ENCODE assay signal across 2 fruit fly cellular contexts in genomic region chr2L:5240520-5240919, dm6.
TF ChIP-seq lines count a peak whose summit lies in the region.

No protein-coding gene starts in this region.

- no peak for TF ChIP-seq CTCF in whole organism, embryonic (GFP tag; optimal IDR thresholded peaks at IDR 0.05; lab: Kevin White, UChicago)

TF ChIP-seq in whole organism, adult, 20 proteins besides CTCF, POLR2A, EP300 and RAD21:
- TF ChIP-seq bab1 (GFP tag; optimal IDR thresholded peaks at IDR 0.05; lab: Kevin White, UChicago) (peak; percentile 9), kay (GFP tag; lab: Kevin White, UChicago; ENCODE audit: borderline replicate concordance) (no peak)
TF ChIP-seq in whole organism, adult: peak in this region for 1.

TF ChIP-seq in whole organism, embryonic, 481 proteins besides CTCF, POLR2A, EP300 and RAD21 (continues in another document):
- TF ChIP-seq fu2 (GFP tag; optimal IDR thresholded peaks at IDR 0.05; lab: Kevin White, UChicago): no peak
- TF ChIP-seq CG2678 (tag; optimal IDR thresholded peaks at IDR 0.05; lab: Kevin White, UChicago): peak; percentile 23
- no peak for TF ChIP-seq onecut (GFP tag; IDR thresholded peaks at IDR 0.05; lab: Robert Waterston, UW)
- no peak for TF ChIP-seq CG6654 (GFP tag; optimal IDR thresholded peaks at IDR 0.05; lab: Kevin White, UChicago)
- peak; percentile 71; the same call in 2 of the 3 replicates for TF ChIP-seq hb (GFP tag; IDR thresholded peaks at IDR 0.05; lab: Robert Waterston, UW; ENCODE audit: partially characterized antibody)
- no peak for TF ChIP-seq CG11398 (GFP tag; optimal IDR thresholded peaks at IDR 0.05; lab: Kevin White, UChicago)
- TF ChIP-seq HLH4C (GFP tag; IDR thresholded peaks at IDR 0.05; lab: Robert Waterston, UW; ENCODE audit: partially characterized antibody): peak; percentile 73
- no peak for TF ChIP-seq CG16863 (GFP tag; optimal IDR thresholded peaks at IDR 0.05; lab: Kevin White, UChicago)
- peak; percentile 2 for TF ChIP-seq CG17829 (tag; optimal IDR thresholded peaks at IDR 0.05; lab: Kevin White, UChicago)
- TF ChIP-seq tgo (GFP tag; IDR thresholded peaks at IDR 0.05; lab: Robert Waterston, UW): no peak
- no peak for TF ChIP-seq GATAe (GFP tag; conservative IDR thresholded peaks at IDR 0.05; lab: Robert Waterston, UW)
- no peak for TF ChIP-seq CG11093 (GFP tag; IDR thresholded peaks at IDR 0.05; lab: Robert Waterston, UW)
- no peak for TF ChIP-seq Lim3 (GFP tag; IDR thresholded peaks at IDR 0.05; lab: Robert Waterston, UW)
- peak; percentile 36; the same call in 1 of the 2 replicates for TF ChIP-seq inv (GFP tag; IDR thresholded peaks at IDR 0.05; lab: Robert Waterston, UW; ENCODE audit: partially characterized antibody)
- TF ChIP-seq mam (GFP tag; optimal IDR thresholded peaks at IDR 0.05; lab: Kevin White, UChicago): no peak
- peak; percentile 5 for TF ChIP-seq CG6854 (GFP tag; optimal IDR thresholded peaks at IDR 0.05; lab: Kevin White, UChicago)
- TF ChIP-seq CG7963 (GFP tag; IDR thresholded peaks at IDR 0.05; lab: Robert Waterston, UW; ENCODE audit: partially characterized antibody): peak; percentile 84
- TF ChIP-seq Max (GFP tag; optimal IDR thresholded peaks at IDR 0.05; lab: Kevin White, UChicago): no peak
- no peak for TF ChIP-seq Xbp1 (GFP tag; optimal IDR thresholded peaks at IDR 0.05; lab: Kevin White, UChicago)
- TF ChIP-seq CG3281 (GFP tag; optimal IDR thresholded peaks at IDR 0.05; lab: Kevin White, UChicago): peak; percentile 10
- TF ChIP-seq CG10431 (GFP tag; optimal IDR thresholded peaks at IDR 0.05; lab: Kevin White, UChicago): no peak
- TF ChIP-seq CG10565 (GFP tag; optimal IDR thresholded peaks at IDR 0.05; lab: Kevin White, UChicago): no peak
- TF ChIP-seq CkIIα-i1 (GFP tag; IDR thresholded peaks at IDR 0.05; lab: Robert Waterston, UW): no peak
- TF ChIP-seq nerfin-2 (GFP tag; IDR thresholded peaks at IDR 0.05; lab: Robert Waterston, UW; ENCODE audit: partially characterized antibody): peak; percentile 80
- peak; percentile 89 for TF ChIP-seq CG42726 (GFP tag; IDR thresholded peaks at IDR 0.05; lab: Robert Waterston, UW; ENCODE audit: partially characterized antibody)
- TF ChIP-seq D19A (tag; optimal IDR thresholded peaks at IDR 0.05; lab: Kevin White, UChicago): peak; percentile 50
- TF ChIP-seq B-H1 (GFP tag; IDR thresholded peaks at IDR 0.05; lab: Robert Waterston, UW): peak; percentile 14; the same call in 1 of the 3 replicates
- peak; percentile 12 for TF ChIP-seq CG2712 (tag; optimal IDR thresholded peaks at IDR 0.05; lab: Kevin White, UChicago)
- TF ChIP-seq lbe (GFP tag; optimal IDR thresholded peaks at IDR 0.05; lab: Kevin White, UChicago): no peak
- peak; percentile 35 for TF ChIP-seq CG8359 (GFP tag; optimal IDR thresholded peaks at IDR 0.05; lab: Kevin White, UChicago; ENCODE audit: borderline replicate concordance)
- TF ChIP-seq Gug (GFP tag; IDR thresholded peaks at IDR 0.05; lab: Robert Waterston, UW): no peak
- no peak for TF ChIP-seq CG5245 (GFP tag; optimal IDR thresholded peaks at IDR 0.05; lab: Kevin White, UChicago)
- TF ChIP-seq CG14441 (GFP tag; IDR thresholded peaks at IDR 0.05; lab: Robert Waterston, UW): no peak; the same call in 1 of the 2 replicates
- peak in 1 of 3 experiments; percentile 69 for TF ChIP-seq Stat92E (GFP tag; optimal IDR thresholded peaks at IDR 0.05; lab: Kevin White, UChicago)
- TF ChIP-seq tap (tag; optimal IDR thresholded peaks at IDR 0.05; lab: Kevin White, UChicago): peak; percentile 45
- peak; percentile 54 for TF ChIP-seq CG34224 (GFP tag; IDR thresholded peaks at IDR 0.05; lab: Robert Waterston, UW; ENCODE audit: partially characterized antibody)
- peak; percentile 75; the same call in 2 of the 4 replicates for TF ChIP-seq chinmo (GFP tag; IDR thresholded peaks at IDR 0.05; lab: Robert Waterston, UW; ENCODE audit: partially characterized antibody)
- TF ChIP-seq ci (GFP tag; IDR thresholded peaks at IDR 0.05; lab: Robert Waterston, UW): peak; percentile 36; the same call in 1 of the 3 replicates
- peak; percentile 29; the same call in 1 of the 2 replicates for TF ChIP-seq unc-4 (GFP tag; IDR thresholded peaks at IDR 0.05; lab: Robert Waterston, UW; ENCODE audit: partially characterized antibody)
- no peak for TF ChIP-seq seq (GFP tag; IDR thresholded peaks at IDR 0.05; lab: Robert Waterston, UW)
- TF ChIP-seq br (optimal IDR thresholded peaks at IDR 0.05; lab: Kevin White, UChicago): no peak
- no peak for TF ChIP-seq Antp (GFP tag; optimal IDR thresholded peaks at IDR 0.05; lab: Kevin White, UChicago)
- peak; percentile 4 for TF ChIP-seq CG18262 (tag; optimal IDR thresholded peaks at IDR 0.05; lab: Kevin White, UChicago)
- TF ChIP-seq lilli (GFP tag; optimal IDR thresholded peaks at IDR 0.05; lab: Kevin White, UChicago): no peak
- TF ChIP-seq lov (optimal IDR thresholded peaks at IDR 0.05; lab: Kevin White, UChicago): peak; percentile 69
- TF ChIP-seq lov (GFP tag; IDR thresholded peaks at IDR 0.05; lab: Robert Waterston, UW): no peak
- TF ChIP-seq slbo (GFP tag; IDR thresholded peaks at IDR 0.05; lab: Robert Waterston, UW): 0 out of 2 replicates have a peak, but pooled peaks have one; percentile 30
- TF ChIP-seq pros (GFP tag; optimal IDR thresholded peaks at IDR 0.05; lab: Kevin White, UChicago): peak; percentile 42
- TF ChIP-seq tna (GFP tag; IDR thresholded peaks at IDR 0.05; lab: Robert Waterston, UW; ENCODE audit: partially characterized antibody): peak; percentile 90
- TF ChIP-seq CG2199 (GFP tag; IDR thresholded peaks at IDR 0.05; lab: Robert Waterston, UW): peak; percentile 89
- no peak for TF ChIP-seq vvl (GFP tag; IDR thresholded peaks at IDR 0.05; lab: Robert Waterston, UW)
- TF ChIP-seq chm (GFP tag; IDR thresholded peaks at IDR 0.05; lab: Robert Waterston, UW): peak; percentile 72
- TF ChIP-seq otp (GFP tag; IDR thresholded peaks at IDR 0.05; lab: Robert Waterston, UW): no peak; the same call in 2 of the 3 replicates
- TF ChIP-seq knrl (GFP tag; IDR thresholded peaks at IDR 0.05; lab: Robert Waterston, UW; ENCODE audit: partially characterized antibody): peak; percentile 70
- TF ChIP-seq pho (GFP tag; optimal IDR thresholded peaks at IDR 0.05; lab: Kevin White, UChicago): no peak
- peak; percentile 54 for TF ChIP-seq CG12769 (tag; optimal IDR thresholded peaks at IDR 0.05; lab: Kevin White, UChicago)
- peak; percentile 70 for TF ChIP-seq vnd (GFP tag; IDR thresholded peaks at IDR 0.05; lab: Robert Waterston, UW; ENCODE audit: partially characterized antibody)
- no peak for TF ChIP-seq dati (GFP tag; IDR thresholded peaks at IDR 0.05; lab: Robert Waterston, UW)
- peak; percentile 90 for TF ChIP-seq bbx (GFP tag; IDR thresholded peaks at IDR 0.05; lab: Robert Waterston, UW; ENCODE audit: partially characterized antibody)
- TF ChIP-seq sr (GFP tag; IDR thresholded peaks at IDR 0.05; lab: Robert Waterston, UW): 0 out of 3 replicates have a peak, but pooled peaks have one; percentile 23
- TF ChIP-seq Med (GFP tag; lab: Kevin White, UChicago): peak; percentile 40
- no peak for TF ChIP-seq H15 (GFP tag; IDR thresholded peaks at IDR 0.05; lab: Robert Waterston, UW)
- peak; percentile 76; the same call in 2 of the 3 replicates for TF ChIP-seq CG14860 (GFP tag; IDR thresholded peaks at IDR 0.05; lab: Robert Waterston, UW; ENCODE audit: partially characterized antibody)
- TF ChIP-seq Opbp (GFP tag; IDR thresholded peaks at IDR 0.05; lab: Robert Waterston, UW; ENCODE audit: partially characterized antibody): peak; percentile 92
- peak; percentile 87 for TF ChIP-seq mld (GFP tag; IDR thresholded peaks at IDR 0.05; lab: Robert Waterston, UW; ENCODE audit: partially characterized antibody)
- no peak for TF ChIP-seq bcd (GFP tag; optimal IDR thresholded peaks at IDR 0.05; lab: Kevin White, UChicago)
- peak; percentile 32 for TF ChIP-seq sens (GFP tag; lab: Kevin White, UChicago)
- peak; percentile 72 for TF ChIP-seq Scr (GFP tag; IDR thresholded peaks at IDR 0.05; lab: Robert Waterston, UW; ENCODE audit: partially characterized antibody)
- peak; percentile 99 for TF ChIP-seq Bdp1 (GFP tag; optimal IDR thresholded peaks at IDR 0.05; lab: Kevin White, UChicago)
- TF ChIP-seq zen2 (GFP tag; IDR thresholded peaks at IDR 0.05; lab: Robert Waterston, UW; ENCODE audit: partially characterized antibody): peak; percentile 65; the same call in 1 of the 3 replicates
- no peak for TF ChIP-seq CG7928 (GFP tag; optimal IDR thresholded peaks at IDR 0.05; lab: Kevin White, UChicago)
- TF ChIP-seq amos (GFP tag; IDR thresholded peaks at IDR 0.05; lab: Robert Waterston, UW; ENCODE audit: partially characterized antibody): peak; percentile 82
- TF ChIP-seq ato (GFP tag; IDR thresholded peaks at IDR 0.05; lab: Robert Waterston, UW; ENCODE audit: partially characterized antibody): peak; percentile 78
- peak; percentile 43; the same call in 1 of the 2 replicates for TF ChIP-seq CG13287 (GFP tag; IDR thresholded peaks at IDR 0.05; lab: Robert Waterston, UW; ENCODE audit: partially characterized antibody)
- TF ChIP-seq so (GFP tag; IDR thresholded peaks at IDR 0.05; lab: Robert Waterston, UW): peak; percentile 7; the same call in 1 of the 3 replicates
- TF ChIP-seq ash1 (GFP tag; optimal IDR thresholded peaks at IDR 0.05; lab: Kevin White, UChicago): no peak
- TF ChIP-seq CG6791 (GFP tag; IDR thresholded peaks at IDR 0.05; lab: Robert Waterston, UW; ENCODE audit: partially characterized antibody): peak; percentile 92
- TF ChIP-seq Bgb (GFP tag; IDR thresholded peaks at IDR 0.05; lab: Robert Waterston, UW; ENCODE audit: partially characterized antibody): peak; percentile 87
- TF ChIP-seq CG8290 (GFP tag; optimal IDR thresholded peaks at IDR 0.05; lab: Kevin White, UChicago): no peak
- peak in 1 of 2 experiments; percentile 26 for TF ChIP-seq CG8290 (tag; optimal IDR thresholded peaks at IDR 0.05; lab: Kevin White, UChicago)
- TF ChIP-seq CG14014 (GFP tag; IDR thresholded peaks at IDR 0.05; lab: Robert Waterston, UW): no peak
- no peak for TF ChIP-seq CG9797 (GFP tag; optimal IDR thresholded peaks at IDR 0.05; lab: Kevin White, UChicago)
